Fruit fly (Drosophila melanogaster): ENCODE results near the gene Npc2h.

DNA sequence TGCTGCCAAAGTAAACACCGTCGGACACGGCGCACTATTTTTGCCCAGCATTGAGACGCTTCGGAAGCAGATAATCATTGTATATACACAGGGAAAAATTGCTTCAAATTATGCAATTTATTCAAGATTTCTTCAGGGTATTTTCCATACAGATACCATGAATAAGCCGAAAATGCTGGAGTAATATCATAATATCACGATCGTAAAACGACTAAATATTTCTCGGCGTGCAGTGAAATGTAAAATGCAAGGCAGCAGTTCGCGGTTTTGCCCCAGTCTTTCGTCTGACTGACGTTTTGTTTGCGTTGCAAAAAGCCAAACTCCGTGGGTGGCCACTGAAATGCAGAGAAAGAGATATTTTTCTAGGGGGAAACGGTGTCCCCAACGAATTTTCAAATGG, 4.8 kb upstream of the Npc2h start:
- TF ChIP-seq CG1832 (GFP tag; optimal IDR thresholded peaks at IDR 0.05) (no peak), Bteb2 (GFP tag; optimal IDR thresholded peaks at IDR 0.05) (no peak), CG18764 (GFP tag; optimal IDR thresholded peaks at IDR 0.05) (no peak), phol (tag; optimal IDR thresholded peaks at IDR 0.05) (no peak), ken (GFP tag; IDR thresholded peaks at IDR 0.05) (no peak), Sin3A (optimal IDR thresholded peaks at IDR 0.05) (no peak), Spps (tag; optimal IDR thresholded peaks at IDR 0.05) (no peak), psq (GFP tag; optimal IDR thresholded peaks at IDR 0.05) (no peak), CG9876 (GFP tag; optimal IDR thresholded peaks at IDR 0.05) (no peak), CG2712 (tag; optimal IDR thresholded peaks at IDR 0.05) (no peak), br (optimal IDR thresholded peaks at IDR 0.05) (no peak), CG6254 (GFP tag; optimal IDR thresholded peaks at IDR 0.05) (no peak), nerfin-1 (tag; optimal IDR thresholded peaks at IDR 0.05) (no peak)

Measured in whole organism, embryonic.